Fruit fly (Drosophila melanogaster) S2 (cell line): ENCODE results near the gene Sodh2.

Source experiments
- CG8478 ChIP-seq: fragments of >200 bp; optimal IDR thresholded peaks from 2 replicates; lab custom pipeline; 2018
- CTCF ChIP-seq, 2 experiments: fragments of >200 bp; optimal IDR thresholded peaks; 2 replicates each; lab custom pipeline; 2018

dm6 chr3R:10884031-10884677 is 8.0 kb downstream of the Sodh2 start:
- TF ChIP-seq CTCF (optimal IDR thresholded peaks at IDR 0.05; lab: Kevin White, UChicago) (no peak), CG8478 (no peak)
